Fruit fly (Drosophila melanogaster) whole organism, embryonic: ENCODE results near the gene CG17839.

Source experiments
- Ada2b ChIP-seq: fragments of 200-800 bp; sonication (Bioruptor generic); IDR thresholded peaks from 2 replicates; pipeline ENCODE4 v1.3.6; 2022; ENCODE audit warnings: missing biosample characterization, missing genetic modification characterization
- Aef1 ChIP-seq: fragments of 200-800 bp; sonication (Bioruptor generic); IDR thresholded peaks from 3 replicates; pipeline ENCODE4 v1.3.6; 2022; ENCODE audit warnings: missing biosample characterization, missing genetic modification characterization
- CG11560 ChIP-seq: fragments of 200-800 bp; sonication (Bioruptor generic); IDR thresholded peaks from 3 replicates; pipeline ENCODE4 v1.3.6; 2022; ENCODE audit warnings: missing biosample characterization, missing genetic modification characterization
- CG14965 ChIP-seq: fragments of 200-800 bp; sonication (Bioruptor generic); optimal IDR thresholded peaks from 2 replicates; lab custom pipeline; 2016; ENCODE audit warnings: missing biosample characterization, missing genetic modification characterization, borderline replicate concordance
- CG1529 ChIP-seq: fragments of 200-800 bp; sonication (Bioruptor generic); optimal IDR thresholded peaks from 3 replicates; lab custom pipeline; 2018; ENCODE audit warnings: missing biosample characterization, missing genetic modification characterization
- CG17568 ChIP-seq: fragments of 200-800 bp; sonication (Bioruptor generic); optimal IDR thresholded peaks from 2 replicates; lab custom pipeline; 2018; ENCODE audit warnings: missing biosample characterization, mild to moderate bottlenecking, missing genetic modification characterization, moderate library complexity
- CG17829 ChIP-seq: fragments of 200-800 bp; optimal IDR thresholded peaks from 2 replicates; lab custom pipeline; 2019; ENCODE audit warnings: missing biosample characterization, mild to moderate bottlenecking, missing genetic modification characterization, moderate library complexity
- CG3726 ChIP-seq: fragments of 200-800 bp; sonication (Bioruptor generic); IDR thresholded peaks from 3 replicates; pipeline ENCODE4, ENCODE4 v1.3.6; 2022; ENCODE audit warnings: missing biosample characterization, missing genetic modification characterization
- CG42726 ChIP-seq: fragments of 200-800 bp; sonication (Bioruptor generic); IDR thresholded peaks from 2 replicates; pipeline ENCODE4 v1.3.6; 2022; ENCODE audit warnings: missing biosample characterization, missing genetic modification characterization; ENCODE audit not compliant: partially characterized antibody
- CG6654 ChIP-seq: fragments of 200-800 bp; sonication (Bioruptor generic); optimal IDR thresholded peaks from 2 replicates; lab custom pipeline; 2017; ENCODE audit warnings: missing biosample characterization, mild to moderate bottlenecking, missing genetic modification characterization
- CG7963 ChIP-seq: fragments of 200-800 bp; sonication (Bioruptor generic); IDR thresholded peaks from 3 replicates; pipeline ENCODE4 v1.3.6; 2022; ENCODE audit warnings: missing biosample characterization, missing genetic modification characterization; ENCODE audit not compliant: partially characterized antibody
- CG7987 ChIP-seq: fragments of 200-800 bp; sonication (Bioruptor generic); optimal IDR thresholded peaks from 2 replicates; lab custom pipeline; 2018; ENCODE audit warnings: missing biosample characterization, mild to moderate bottlenecking, missing genetic modification characterization, moderate library complexity
- CG8924 ChIP-seq: fragments of 200-800 bp; optimal IDR thresholded peaks from 3 replicates; lab custom pipeline; 2019; ENCODE audit warnings: missing biosample characterization, mild to moderate bottlenecking, missing genetic modification characterization, moderate library complexity
- CTCF ChIP-seq: fragments of 200-800 bp; sonication (Bioruptor generic); optimal IDR thresholded peaks from 2 replicates; lab custom pipeline; 2017; ENCODE audit warnings: missing biosample characterization, mild to moderate bottlenecking, missing genetic modification characterization, moderate library complexity
- CoRest ChIP-seq: fragments of 200-800 bp; sonication (Bioruptor generic); optimal IDR thresholded peaks from 3 replicates; lab custom pipeline; 2018; ENCODE audit warnings: missing biosample characterization, mild to moderate bottlenecking, missing genetic modification characterization, moderate library complexity
- D ChIP-seq, 2 experiments: fragments of 200-800 bp in 1 of 2; fragments of >200 bp in 1 of 2; sonication (Bioruptor generic) in 1 of 2; optimal IDR thresholded peaks; 2 replicates in 1 of 2; 3 replicates in 1 of 2; lab custom pipeline; 2017; ENCODE audit warnings: mild to moderate bottlenecking in 1 of 2, missing biosample characterization in 1 of 2, missing genetic modification characterization in 1 of 2, missing genetic modification reagents in 1 of 2
- H2.0 ChIP-seq: fragments of 200-800 bp; sonication (Bioruptor generic); IDR thresholded peaks from 2 replicates; pipeline ENCODE4 v1.3.6; 2022; ENCODE audit warnings: missing biosample characterization, missing genetic modification characterization
- HLHmδ ChIP-seq: fragments of 200-800 bp; sonication (Bioruptor generic); optimal IDR thresholded peaks from 2 replicates; lab custom pipeline; 2018; ENCODE audit warnings: missing biosample characterization, mild to moderate bottlenecking, missing genetic modification characterization, moderate library complexity
- Meics ChIP-seq: fragments of 200-800 bp; sonication (Bioruptor generic); optimal IDR thresholded peaks from 2 replicates; lab custom pipeline; 2017; ENCODE audit warnings: missing biosample characterization, mild to moderate bottlenecking, missing genetic modification characterization
- Mes4 ChIP-seq: fragments of 200-800 bp; sonication (Bioruptor generic); optimal IDR thresholded peaks from 2 replicates; lab custom pipeline; 2016; ENCODE audit warnings: missing biosample characterization, missing genetic modification characterization
- Nf-YB ChIP-seq: fragments of 200-800 bp; sonication (Bioruptor generic); optimal IDR thresholded peaks from 3 replicates; lab custom pipeline; 2019; ENCODE audit warnings: missing biosample characterization, mild to moderate bottlenecking, missing genetic modification characterization, moderate library complexity
- Oli ChIP-seq: fragments of 200-800 bp; sonication (Bioruptor generic); optimal IDR thresholded peaks from 2 replicates; lab custom pipeline; 2018; ENCODE audit warnings: missing biosample characterization, mild to moderate bottlenecking, missing genetic modification characterization, moderate library complexity
- Side ChIP-seq: fragments of 200-800 bp; sonication (Bioruptor generic); optimal IDR thresholded peaks from 2 replicates; lab custom pipeline; 2016; ENCODE audit warnings: missing biosample characterization, missing genetic modification characterization
- ase ChIP-seq: fragments of 200-800 bp; sonication (Bioruptor generic); IDR thresholded peaks from 3 replicates; pipeline ENCODE4 v1.3.6; 2022; ENCODE audit warnings: missing biosample characterization, missing genetic modification characterization
- ash1 ChIP-seq: fragments of 200-800 bp; sonication (Bioruptor generic); optimal IDR thresholded peaks from 2 replicates; lab custom pipeline; 2018; ENCODE audit warnings: missing biosample characterization, mild to moderate bottlenecking, missing genetic modification characterization
- croc ChIP-seq: fragments of 200-800 bp; sonication (Bioruptor generic); conservative IDR thresholded peaks from 3 replicates; pipeline ENCODE4 v1.3.6; 2022; ENCODE audit warnings: missing biosample characterization, missing genetic modification characterization
- disco-r ChIP-seq: fragments of 200-800 bp; sonication (Bioruptor generic); optimal IDR thresholded peaks from 2 replicates; lab custom pipeline; 2016; ENCODE audit warnings: missing biosample characterization, missing genetic modification characterization
- dmrt11E ChIP-seq: fragments of 200-800 bp; sonication (Bioruptor generic); optimal IDR thresholded peaks from 3 replicates; lab custom pipeline; 2018; ENCODE audit warnings: missing biosample characterization, mild to moderate bottlenecking, missing genetic modification characterization, moderate library complexity
- dysf ChIP-seq: fragments of 200-800 bp; sonication (Bioruptor generic); IDR thresholded peaks from 3 replicates; pipeline ENCODE4 v1.3.6; 2022; ENCODE audit warnings: missing biosample characterization, missing genetic modification characterization
- fd102C ChIP-seq: fragments of 200-800 bp; sonication (Bioruptor generic); optimal IDR thresholded peaks from 2 replicates; lab custom pipeline; 2018; ENCODE audit warnings: missing biosample characterization, mild to moderate bottlenecking, missing genetic modification characterization, moderate library complexity
- gcm ChIP-seq: fragments of 200-800 bp; sonication (Bioruptor generic); optimal IDR thresholded peaks from 2 replicates; lab custom pipeline; 2019; ENCODE audit warnings: missing biosample characterization, mild to moderate bottlenecking, missing genetic modification characterization, moderate library complexity
- her ChIP-seq: fragments of 200-800 bp; sonication (Bioruptor generic); optimal IDR thresholded peaks from 2 replicates; lab custom pipeline; 2016; ENCODE audit warnings: missing biosample characterization, missing genetic modification characterization
- kni ChIP-seq: fragments of 200-800 bp; sonication (Bioruptor generic); optimal IDR thresholded peaks from 3 replicates; lab custom pipeline; 2017; ENCODE audit warnings: mild to moderate bottlenecking, missing biosample characterization, missing genetic modification reagents, missing genetic modification characterization
- nerfin-2 ChIP-seq: fragments of 200-800 bp; sonication (Bioruptor generic); IDR thresholded peaks from 2 replicates; pipeline ENCODE4 v1.3.6; 2022; ENCODE audit warnings: missing biosample characterization, missing genetic modification characterization; ENCODE audit not compliant: partially characterized antibody
- nmo ChIP-seq: fragments of 200-800 bp; sonication (Bioruptor generic); optimal IDR thresholded peaks from 2 replicates; lab custom pipeline; 2018; ENCODE audit warnings: missing biosample characterization, mild to moderate bottlenecking, missing genetic modification characterization, moderate library complexity
- oc ChIP-seq: fragments of 200-800 bp; sonication (Bioruptor generic); optimal IDR thresholded peaks from 2 replicates; lab custom pipeline; 2018; ENCODE audit warnings: missing biosample characterization, mild to moderate bottlenecking, missing genetic modification characterization, moderate library complexity
- pita ChIP-seq: fragments of 200-800 bp; sonication (Bioruptor generic); optimal IDR thresholded peaks from 2 replicates; lab custom pipeline; 2017; ENCODE audit warnings: missing biosample characterization, mild to moderate bottlenecking, missing genetic modification characterization
- salm ChIP-seq: fragments of 200-800 bp; sonication (Bioruptor generic); optimal IDR thresholded peaks from 2 replicates; lab custom pipeline; 2018; ENCODE audit warnings: missing biosample characterization, mild to moderate bottlenecking, missing genetic modification characterization
- sd ChIP-seq: fragments of 200-800 bp; sonication (Bioruptor generic); optimal IDR thresholded peaks from 3 replicates; lab custom pipeline; 2018; ENCODE audit warnings: missing biosample characterization, mild to moderate bottlenecking, missing genetic modification characterization, moderate library complexity
- sens-2 ChIP-seq: fragments of 200-800 bp; sonication (Bioruptor generic); IDR thresholded peaks from 2 replicates; pipeline ENCODE4 v1.3.6; 2022; ENCODE audit warnings: missing biosample characterization, missing genetic modification characterization
- tap ChIP-seq: fragments of 200-800 bp; optimal IDR thresholded peaks from 3 replicates; lab custom pipeline; 2019; ENCODE audit warnings: missing biosample characterization, mild to moderate bottlenecking, missing genetic modification characterization, moderate library complexity
- zf30C ChIP-seq: fragments of 200-800 bp; sonication (Bioruptor generic); optimal IDR thresholded peaks from 3 replicates; lab custom pipeline; 2018; ENCODE audit warnings: missing biosample characterization, mild to moderate bottlenecking, missing genetic modification characterization

The CG17839 gene

dm6 chr3L:14761837-14762785, 42.8 kb upstream of the CG17839 start, which contains the start of the genes Tsen34 and Mgat4a (continued):
- peak; percentile 11 for TF ChIP-seq kni (GFP tag; lab: Kevin White, UChicago)
- TF ChIP-seq Oli (tag; lab: Kevin White, UChicago): no peak
- TF ChIP-seq Ada2b (GFP tag; lab: Robert Waterston, UW): no peak; the same call in 1 of the 2 replicates
- no peak for TF ChIP-seq CG6654 (GFP tag; lab: Kevin White, UChicago)
- TF ChIP-seq sens-2 (GFP tag; lab: Robert Waterston, UW): no peak
- TF ChIP-seq CG42726: no peak
- no peak for TF ChIP-seq CG17568 (GFP tag; lab: Kevin White, UChicago)
- peak; percentile 71 for TF ChIP-seq CG7987 (GFP tag; lab: Kevin White, UChicago)
- peak; percentile 34 for TF ChIP-seq HLHmδ (GFP tag; lab: Kevin White, UChicago)
- peak; percentile 42; the same call in 2 of the 3 replicates for TF ChIP-seq Aef1 (GFP tag; lab: Robert Waterston, UW)
- TF ChIP-seq ase (GFP tag; lab: Robert Waterston, UW): no peak
- peak; percentile 31 for TF ChIP-seq CG17829
- peak; percentile 41 for TF ChIP-seq Side (GFP tag; lab: Kevin White, UChicago)
- peak; percentile 14 for TF ChIP-seq CTCF
- TF ChIP-seq Nf-YB (GFP tag; lab: Kevin White, UChicago): no peak
- no peak for TF ChIP-seq CG3726 (GFP tag; lab: Robert Waterston, UW)
- no peak for TF ChIP-seq dmrt11E (tag; lab: Kevin White, UChicago)
- no peak for TF ChIP-seq sd (tag; lab: Kevin White, UChicago)
- peak; percentile 41; the same call in 1 of the 3 replicates for TF ChIP-seq dysf (GFP tag; lab: Robert Waterston, UW)
- TF ChIP-seq salm: no peak
- TF ChIP-seq CG11560: no peak
- no peak for TF ChIP-seq zf30C (GFP tag; lab: Kevin White, UChicago)
- no peak for TF ChIP-seq Mes4
- TF ChIP-seq CG8924 (tag; lab: Kevin White, UChicago): peak; percentile 68
- TF ChIP-seq fd102C (GFP tag; lab: Kevin White, UChicago): no peak
- no peak for TF ChIP-seq pita
- TF ChIP-seq oc (tag; lab: Kevin White, UChicago): peak; percentile 20
- TF ChIP-seq H2.0 (GFP tag; lab: Robert Waterston, UW): 0 out of 2 replicates have a peak, but pooled peaks have one; percentile 29
- no peak for TF ChIP-seq gcm (GFP tag; lab: Kevin White, UChicago)

DNA sequence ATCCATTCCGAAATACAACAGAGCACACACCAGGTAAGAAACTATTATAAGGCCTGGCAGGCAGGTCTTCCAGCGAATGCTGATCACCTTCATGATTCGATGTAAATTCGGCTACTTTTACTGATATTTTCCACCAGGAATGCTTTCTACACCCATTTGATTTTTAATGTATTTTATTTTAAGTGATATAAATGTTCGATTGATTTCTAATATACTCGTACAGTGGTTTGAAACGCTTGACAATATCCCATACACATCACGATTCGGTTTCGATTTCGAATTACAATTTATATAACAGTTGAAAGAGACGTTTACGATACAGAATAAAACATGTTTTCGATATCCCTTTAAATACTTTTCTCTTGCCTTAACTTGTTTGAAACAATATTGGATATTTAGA, 35.8 kb upstream of the CG17839 start, which contains the start of gene Mgat4b:
Mgat4b (minus strand) TSS at position 101 of the 400 bp plus-strand sequence.
- no peak for TF ChIP-seq CG7963 (GFP tag; lab: Robert Waterston, UW)
- no peak for TF ChIP-seq nerfin-2 (GFP tag; lab: Robert Waterston, UW)
- no peak for TF ChIP-seq Meics (GFP tag; lab: Kevin White, UChicago)
- TF ChIP-seq tap (tag; lab: Kevin White, UChicago): no peak
- TF ChIP-seq disco-r (GFP tag; lab: Kevin White, UChicago): no peak
- TF ChIP-seq CoRest: no peak
- no peak for TF ChIP-seq nmo
- TF ChIP-seq CG14965: no peak
- TF ChIP-seq croc (GFP tag; lab: Robert Waterston, UW): no peak
- TF ChIP-seq her (GFP tag; lab: Kevin White, UChicago): no peak
- no peak for TF ChIP-seq ash1 (GFP tag; lab: Kevin White, UChicago)
- TF ChIP-seq D (optimal IDR thresholded peaks at IDR 0.05; lab: Kevin White, UChicago): no peak
- TF ChIP-seq D (GFP tag; optimal IDR thresholded peaks at IDR 0.05; lab: Kevin White, UChicago): no peak
- no peak for TF ChIP-seq CG1529 (GFP tag; lab: Kevin White, UChicago)
